Worm (Caenorhabditis elegans): ENCODE results near the gene F46E10.3.

ce11 chrV:6505339-6505811 lies 12.7 kb upstream of the F46E10.3 start, which contains the start of gene W01A11.7:
- TF ChIP-seq elt-2 (tag; optimal IDR thresholded peaks at IDR 0.05) = no peak
- no peak for TF ChIP-seq ama-1 (optimal IDR thresholded peaks at IDR 0.05)
- no peak for TF ChIP-seq nhr-11 (tag; optimal IDR thresholded peaks at IDR 0.05)
